Fruit fly (Drosophila melanogaster): ENCODE results near the gene Cht11.

Cht11 gene

DNA sequence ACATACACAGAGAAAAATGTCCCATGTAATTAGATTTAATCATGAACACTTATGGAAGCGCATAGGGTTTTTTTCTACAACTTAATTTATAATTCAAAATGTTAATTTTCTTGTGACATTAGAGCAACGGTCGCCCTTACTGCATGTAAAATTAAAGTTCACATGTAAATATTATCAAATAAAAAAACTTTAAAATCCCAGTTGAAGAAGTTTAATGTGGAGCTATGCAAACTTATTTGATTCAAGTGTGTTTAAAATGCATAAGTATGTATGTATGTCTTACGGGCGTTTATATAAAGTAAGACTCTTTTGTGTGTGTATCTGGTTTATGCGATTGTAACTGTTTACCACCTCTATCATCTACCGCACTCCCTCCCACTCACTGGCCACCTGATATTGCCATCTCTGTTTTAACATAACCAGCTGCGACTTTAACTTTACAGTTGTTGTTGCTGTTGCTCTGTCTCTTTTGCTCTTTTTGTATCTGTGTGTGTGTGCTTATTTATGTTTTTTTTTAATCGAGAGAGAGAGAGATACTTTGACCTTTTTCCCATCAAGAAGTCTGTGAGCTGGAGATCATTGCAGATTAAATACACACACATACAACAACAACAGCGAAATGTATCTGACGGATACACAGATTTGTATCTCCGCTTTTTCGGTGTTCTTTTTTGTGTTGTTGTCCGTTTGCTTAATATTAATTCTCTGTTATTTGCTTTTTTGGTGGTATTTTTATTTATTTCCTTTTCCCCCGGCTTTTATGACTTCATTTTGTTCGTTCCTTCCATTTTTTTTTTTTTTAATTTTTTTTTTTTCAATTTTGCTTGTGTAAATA, 6.3 kb upstream of the Cht11 start (continued):
- TF ChIP-seq Spps (tag; optimal IDR thresholded peaks at IDR 0.05) = peak; percentile 29
- peak; percentile 76 for TF ChIP-seq CG14710 (tag; optimal IDR thresholded peaks at IDR 0.05)
- peak; percentile 78 for TF ChIP-seq CG43689 (GFP tag; IDR thresholded peaks at IDR 0.05)
- peak; percentile 4 for TF ChIP-seq exex (tag; optimal IDR thresholded peaks at IDR 0.05)
- peak; percentile 18 for TF ChIP-seq Dip3 (GFP tag; optimal IDR thresholded peaks at IDR 0.05)
- TF ChIP-seq chif (GFP tag; optimal IDR thresholded peaks at IDR 0.05) = peak; percentile 78 to 88
- peak; percentile 83 for TF ChIP-seq HmgZ (tag; optimal IDR thresholded peaks at IDR 0.05)
- peak; percentile 40 for TF ChIP-seq zen (tag; optimal IDR thresholded peaks at IDR 0.05)
- peak; percentile 27 for TF ChIP-seq HLHmδ (GFP tag; optimal IDR thresholded peaks at IDR 0.05)
- TF ChIP-seq her (GFP tag; optimal IDR thresholded peaks at IDR 0.05) = no peak
- no peak for TF ChIP-seq crol (GFP tag; IDR thresholded peaks at IDR 0.05)
- peak; percentile 66 for TF ChIP-seq ind (GFP tag; optimal IDR thresholded peaks at IDR 0.05)
- peak; percentile 77 for TF ChIP-seq kay (GFP tag; optimal IDR thresholded peaks at IDR 0.05)
- TF ChIP-seq bab2 (GFP tag; optimal IDR thresholded peaks at IDR 0.05) = peak; percentile 78
- peak; percentile 50 for TF ChIP-seq CG18599 (GFP tag; optimal IDR thresholded peaks at IDR 0.05)
- peak; percentile 43 for TF ChIP-seq pfk (GFP tag; optimal IDR thresholded peaks at IDR 0.05)
- TF ChIP-seq tx (GFP tag; optimal IDR thresholded peaks at IDR 0.05) = peak; percentile 84
- peak; percentile 65 for TF ChIP-seq ac (GFP tag; optimal IDR thresholded peaks at IDR 0.05)
- TF ChIP-seq CG10959 (GFP tag; IDR thresholded peaks at IDR 0.05) = no peak
- peak; percentile 71 for TF ChIP-seq Lim3 (GFP tag; IDR thresholded peaks at IDR 0.05)
- TF ChIP-seq Nf-YB (GFP tag; optimal IDR thresholded peaks at IDR 0.05) = peak; percentile 81
- no peak for TF ChIP-seq Lpt (GFP tag; optimal IDR thresholded peaks at IDR 0.05)
- TF ChIP-seq Scr (GFP tag; IDR thresholded peaks at IDR 0.05; ENCODE audit: partially characterized antibody) = no peak
- TF ChIP-seq ttk (GFP tag; IDR thresholded peaks at IDR 0.05) = 0 out of 2 replicates have a peak, but pooled peaks have one; percentile 17
- TF ChIP-seq CG3847 (GFP tag; IDR thresholded peaks at IDR 0.05) = peak; percentile 69
- TF ChIP-seq zfh2 (GFP tag; optimal IDR thresholded peaks at IDR 0.05) = peak; percentile 60
- peak; percentile 15 for TF ChIP-seq Fer2 (tag; optimal IDR thresholded peaks at IDR 0.05)
- TF ChIP-seq cas (GFP tag; IDR thresholded peaks at IDR 0.05) = no peak
- peak; percentile 90 for TF ChIP-seq row (GFP tag; IDR thresholded peaks at IDR 0.05)
- peak; percentile 85 for TF ChIP-seq CG10979 (tag; optimal IDR thresholded peaks at IDR 0.05)
- no peak for TF ChIP-seq inv (GFP tag; IDR thresholded peaks at IDR 0.05; ENCODE audit: partially characterized antibody)
- TF ChIP-seq CG34224 (GFP tag; IDR thresholded peaks at IDR 0.05; ENCODE audit: partially characterized antibody) = no peak
- TF ChIP-seq Xrp1 (GFP tag; IDR thresholded peaks at IDR 0.05) = peak; percentile 81
- peak; percentile 57 for TF ChIP-seq CG13894 (tag; optimal IDR thresholded peaks at IDR 0.05)
- TF ChIP-seq HHEX (GFP tag; optimal IDR thresholded peaks at IDR 0.05) = peak; percentile 65
- peak; percentile 96 for TF ChIP-seq CG15269 (tag; optimal IDR thresholded peaks at IDR 0.05)
- peak; percentile 29 for TF ChIP-seq CG10654 (GFP tag; optimal IDR thresholded peaks at IDR 0.05)
- peak; percentile 38 for TF ChIP-seq CG17802 (tag; optimal IDR thresholded peaks at IDR 0.05)
- TF ChIP-seq H2.0 (GFP tag; IDR thresholded peaks at IDR 0.05) = peak; percentile 81
- TF ChIP-seq E2f1 (GFP tag; IDR thresholded peaks at IDR 0.05) = peak; percentile 52
- TF ChIP-seq CG17612 (GFP tag; IDR thresholded peaks at IDR 0.05) = no peak
- TF ChIP-seq lbe (GFP tag; optimal IDR thresholded peaks at IDR 0.05) = peak; percentile 47
- TF ChIP-seq CG14667 (GFP tag; IDR thresholded peaks at IDR 0.05) = peak; percentile 51
- TF ChIP-seq Camta (GFP tag; optimal IDR thresholded peaks at IDR 0.05) = peak; percentile 84
- peak; percentile 55 for TF ChIP-seq CG9876 (GFP tag; optimal IDR thresholded peaks at IDR 0.05)
- peak; percentile 85 for TF ChIP-seq nom (GFP tag; optimal IDR thresholded peaks at IDR 0.05)
- peak; percentile 68 for TF ChIP-seq scrt (GFP tag; optimal IDR thresholded peaks at IDR 0.05)
- TF ChIP-seq pnt (GFP tag; optimal IDR thresholded peaks at IDR 0.05) = peak; percentile 81
- TF ChIP-seq CG18011 (GFP tag; optimal IDR thresholded peaks at IDR 0.05) = peak; percentile 50
